Worm (Caenorhabditis elegans): Measurements from ENCODE around the gene nhr-282.
"Not testable (repeated sequence)": the region's sequence is repeated elsewhere in the genome, so short reads cannot be mapped to it uniquely, and the experiment has no call there.

Gene nhr-282

ce11 chrV:15811982-15812381, at the start of gene nhr-282:
TSS of gene nhr-282 (plus strand) at chrV:15812282.
- TF ChIP-seq lin-14 (GFP tag; optimal IDR thresholded peaks at IDR 0.05); skn-1 (tag; optimal IDR thresholded peaks at IDR 0.05); nhr-71 (tag; optimal IDR thresholded peaks at IDR 0.05): not testable (repeated sequence)

ce11 chrV:15766122-15766594, 45.9 kb upstream of the nhr-282 start, which contains the start of the genes haf-3 and F57A10.2:
TSS of gene haf-3 (minus strand) at chrV:15766172.
TSS of gene F57A10.2 (plus strand) at chrV:15766575.
- TF ChIP-seq irx-1 (tag; optimal IDR thresholded peaks at IDR 0.05): peak; percentile 92
- no peak for TF ChIP-seq sptf-1 (tag; optimal IDR thresholded peaks at IDR 0.05)
- no peak for TF ChIP-seq unc-98 (GFP tag; IDR thresholded peaks at IDR 0.05)
- TF ChIP-seq unc-62 (GFP tag; optimal IDR thresholded peaks at IDR 0.05): no peak
- peak; percentile 94 for TF ChIP-seq tbx-2 (tag; optimal IDR thresholded peaks at IDR 0.05)
- TF ChIP-seq fkh-10 (GFP tag; optimal IDR thresholded peaks at IDR 0.05): peak; percentile 75
- peak; percentile 85 for TF ChIP-seq mab-9 (GFP tag; IDR thresholded peaks at IDR 0.05)
- peak; percentile 91 for TF ChIP-seq lin-13 (GFP tag; optimal IDR thresholded peaks at IDR 0.05)
- TF ChIP-seq unc-130 (tag; optimal IDR thresholded peaks at IDR 0.05): peak; percentile 90
- peak; percentile 66 for TF ChIP-seq C04F5.9 (tag; optimal IDR thresholded peaks at IDR 0.05)
- TF ChIP-seq hpl-2 (GFP tag; optimal IDR thresholded peaks at IDR 0.05): peak; percentile 11
- TF ChIP-seq C34B4.2 (tag; optimal IDR thresholded peaks at IDR 0.05): peak; percentile 6
- TF ChIP-seq rnt-1 (tag; optimal IDR thresholded peaks at IDR 0.05): peak; percentile 97
- TF ChIP-seq lin-39 (tag; optimal IDR thresholded peaks at IDR 0.05): peak; percentile 94
- peak; percentile 95 for TF ChIP-seq swsn-7 (tag; optimal IDR thresholded peaks at IDR 0.05)
- TF ChIP-seq blmp-1 (tag; optimal IDR thresholded peaks at IDR 0.05): peak; percentile 79
- peak; percentile 93 for TF ChIP-seq grh-1 (GFP tag; IDR thresholded peaks at IDR 0.05)
- peak; percentile 39 for TF ChIP-seq nhr-28 (tag; optimal IDR thresholded peaks at IDR 0.05)
- TF ChIP-seq nhr-76 (tag; optimal IDR thresholded peaks at IDR 0.05): no peak
- TF ChIP-seq isw-1 (GFP tag; IDR thresholded peaks at IDR 0.05): peak; percentile 91
- peak; percentile 80 for TF ChIP-seq elt-2 (tag; optimal IDR thresholded peaks at IDR 0.05)
- peak; percentile 99 for TF ChIP-seq dpl-1 (GFP tag; optimal IDR thresholded peaks at IDR 0.05)
- peak; percentile 80 for TF ChIP-seq sup-37 (GFP tag; optimal IDR thresholded peaks at IDR 0.05)
- peak in 1 of 2 experiments; percentile 88 for TF ChIP-seq mdl-1 (tag; optimal IDR thresholded peaks at IDR 0.05)
- peak; percentile 82 for TF ChIP-seq nhr-77 (tag; optimal IDR thresholded peaks at IDR 0.05)
- peak; percentile 95 for TF ChIP-seq nhr-20 (tag; optimal IDR thresholded peaks at IDR 0.05)
- TF ChIP-seq hlh-17 (GFP tag; optimal IDR thresholded peaks at IDR 0.05; ENCODE audit: borderline replicate concordance): no peak
- peak; percentile 9 to 69 for TF ChIP-seq egl-27 (tag; optimal IDR thresholded peaks at IDR 0.05)
- TF ChIP-seq lir-3 (tag; optimal IDR thresholded peaks at IDR 0.05; ENCODE audit: poor library complexity): peak; percentile 76
- peak; percentile 98 for TF ChIP-seq nhr-85 (tag)
- peak; percentile 53 for TF ChIP-seq ama-1 (optimal IDR thresholded peaks at IDR 0.05)
- peak; percentile 95 for TF ChIP-seq nhr-19 (GFP tag; conservative IDR thresholded peaks at IDR 0.05)
- peak; percentile 90 for TF ChIP-seq nhr-11 (tag; optimal IDR thresholded peaks at IDR 0.05)
- TF ChIP-seq C16A3.4 (tag; optimal IDR thresholded peaks at IDR 0.05): peak; percentile 90
- TF ChIP-seq alr-1 (tag; optimal IDR thresholded peaks at IDR 0.05; ENCODE audit: borderline replicate concordance): no peak
- TF ChIP-seq egl-13 (tag; optimal IDR thresholded peaks at IDR 0.05): peak; percentile 92
- TF ChIP-seq ces-1 (GFP tag; optimal IDR thresholded peaks at IDR 0.05): no peak
- TF ChIP-seq unc-86 (tag; optimal IDR thresholded peaks at IDR 0.05): peak; percentile 92
- TF ChIP-seq mef-2 (tag; optimal IDR thresholded peaks at IDR 0.05): peak; percentile 45
- no peak for TF ChIP-seq nhr-84 (tag; optimal IDR thresholded peaks at IDR 0.05)
- peak; percentile 91 for TF ChIP-seq skn-1 (tag; optimal IDR thresholded peaks at IDR 0.05)
- peak; percentile 82 for TF ChIP-seq fos-1 (tag; optimal IDR thresholded peaks at IDR 0.05)
- TF ChIP-seq nhr-90 (tag; optimal IDR thresholded peaks at IDR 0.05; ENCODE audit: poor library complexity): peak; percentile 96
- TF ChIP-seq efl-1 (optimal IDR thresholded peaks at IDR 0.05): peak; percentile 97 to 99
- peak; percentile 99 to 100 for TF ChIP-seq efl-1 (GFP tag; optimal IDR thresholded peaks at IDR 0.05 in 1 of 2)
- TF ChIP-seq efl-3 (GFP tag; optimal IDR thresholded peaks at IDR 0.05): peak; percentile 60
- TF ChIP-seq zag-1 (tag; optimal IDR thresholded peaks at IDR 0.05): peak; percentile 58
- TF ChIP-seq nhr-71 (tag; optimal IDR thresholded peaks at IDR 0.05): peak; percentile 96
- no peak for TF ChIP-seq vab-15 (tag; optimal IDR thresholded peaks at IDR 0.05)
- TF ChIP-seq nhr-47 (tag; optimal IDR thresholded peaks at IDR 0.05): peak; percentile 97

Measured in whole organism, L1 larva.